Worm (Caenorhabditis elegans) whole organism, early embryonic: ENCODE data around the gene wrt-7.
A peak's percentile ranks its signal among the peaks of the same experiment; 100 is the strongest.
"Not testable (repeated sequence)": the region's sequence is repeated elsewhere in the genome, so short reads cannot be mapped to it uniquely, and the experiment has no call there.

Experiments
- B0310.2 ChIP-seq: sonication (generic microtip); optimal IDR thresholded peaks from 2 replicates; lab custom pipeline; 2016; ENCODE audit warnings: mild to moderate bottlenecking, missing genetic modification characterization, missing compliant biosample characterization
- F13C5.2 ChIP-seq: sonication (generic microtip); optimal IDR thresholded peaks from 2 replicates; lab custom pipeline; 2017; ENCODE audit warnings: mild to moderate bottlenecking, missing genetic modification characterization, inconsistent platforms, missing compliant biosample characterization
- ama-1 ChIP-seq: fragments of 150-350 bp; optimal IDR thresholded peaks from 2 replicates; lab custom pipeline; 2014
- ceh-13 ChIP-seq: fragments of 200-800 bp; sonication (Bioruptor generic); optimal IDR thresholded peaks from 2 replicates; lab custom pipeline; 2018; ENCODE audit warnings: mild to moderate bottlenecking, missing genetic modification characterization, missing compliant biosample characterization
- ets-7 ChIP-seq: sonication (generic microtip); optimal IDR thresholded peaks from 2 replicates; lab custom pipeline; 2016; ENCODE audit warnings: missing genotype, missing genetic modification characterization, missing compliant biosample characterization
- flt-1 ChIP-seq: fragments of 200-800 bp; sonication (Bioruptor generic); IDR thresholded peaks from 2 replicates; pipeline ENCODE4 v1.3.6; 2022; ENCODE audit warnings: missing genetic modification characterization, missing compliant biosample characterization
- hmbx-1 ChIP-seq: sonication (generic microtip); optimal IDR thresholded peaks from 2 replicates; lab custom pipeline; 2016; ENCODE audit warnings: mild to moderate bottlenecking, missing genetic modification characterization, missing compliant biosample characterization
- hmg-4 ChIP-seq: fragments of 200-800 bp; sonication (Bioruptor generic); optimal IDR thresholded peaks from 2 replicates; lab custom pipeline; 2018; ENCODE audit warnings: mild to moderate bottlenecking, missing genetic modification characterization, missing compliant biosample characterization
- hnd-1 ChIP-seq: sonication (generic microtip); optimal IDR thresholded peaks from 2 replicates; lab custom pipeline; 2016; ENCODE audit warnings: missing genetic modification characterization, missing compliant biosample characterization
- pes-1 ChIP-seq: fragments of 200-800 bp; sonication (Bioruptor generic); IDR thresholded peaks from 2 replicates; pipeline ENCODE4 v1.3.6; 2022; ENCODE audit warnings: missing genetic modification reagents, missing genetic modification characterization, missing compliant biosample characterization
- scrt-1 ChIP-seq: fragments of 200-800 bp; sonication (Bioruptor generic); IDR thresholded peaks from 2 replicates; pipeline ENCODE4 v1.3.6; 2022; ENCODE audit warnings: missing genetic modification characterization, missing compliant biosample characterization
- sea-1 ChIP-seq: fragments of 200-800 bp; sonication (Bioruptor generic); conservative IDR thresholded peaks from 2 replicates; pipeline ENCODE4 v1.3.6; 2022; ENCODE audit warnings: missing genetic modification characterization, missing compliant biosample characterization
- tra-4 ChIP-seq: sonication (generic microtip); optimal IDR thresholded peaks from 2 replicates; lab custom pipeline; 2017; ENCODE audit warnings: missing genetic modification characterization, missing compliant biosample characterization

ce11 chrV:15320756-15321332 is 16.5 kb downstream of the wrt-7 start:
- peak; percentile 51; the same call in 1 of the 2 replicates for TF ChIP-seq flt-1 (GFP tag; lab: Robert Waterston, UW)
- TF ChIP-seq ama-1 (lab: Kevin White, UChicago); hnd-1; tra-4 (tag; lab: Kevin White, UChicago); ets-7; F13C5.2; sea-1 (GFP tag; lab: Robert Waterston, UW); scrt-1; B0310.2; ceh-13; hmbx-1 (tag; lab: Kevin White, UChicago); hmg-4: not testable (repeated sequence)
- peak; percentile 64 for TF ChIP-seq pes-1
